Worm (Caenorhabditis elegans): Measurements from ENCODE around the gene F54D10.5.

F54D10.5 gene

ce11 chrII:3786538-3786937 lies 21.4 kb downstream of the F54D10.5 start (continued):
- no peak for TF ChIP-seq F16B12.6 (tag; optimal IDR thresholded peaks at IDR 0.05)
- no peak for TF ChIP-seq aly-2 (tag; optimal IDR thresholded peaks at IDR 0.05)
- no peak for TF ChIP-seq egl-27 (tag; optimal IDR thresholded peaks at IDR 0.05)

DNA sequence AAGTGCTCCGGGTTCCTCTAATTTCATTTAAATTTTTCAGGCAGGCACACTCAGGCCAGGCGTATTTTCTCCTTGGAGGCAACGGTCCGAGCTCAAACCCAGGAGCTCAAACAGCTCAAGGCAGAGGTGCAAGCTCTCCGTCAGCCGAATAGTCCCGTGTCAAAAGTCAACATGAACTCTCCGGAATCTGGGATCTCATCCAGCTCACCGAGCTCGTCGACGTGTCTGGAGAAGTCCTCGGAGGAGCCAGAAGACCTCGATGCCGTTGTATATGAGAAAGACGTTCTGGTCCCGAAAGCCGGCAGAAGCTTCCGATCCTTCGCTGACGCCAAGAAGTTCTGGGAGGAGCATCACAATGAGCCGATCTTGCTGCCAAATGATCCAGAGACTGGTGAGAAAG lies 22.2 kb downstream of the F54D10.5 start:
- no peak for TF ChIP-seq ceh-90 (tag; optimal IDR thresholded peaks at IDR 0.05)
- TF ChIP-seq unc-30 (tag; optimal IDR thresholded peaks at IDR 0.05), result no peak
- no peak for TF ChIP-seq ztf-11 (tag; optimal IDR thresholded peaks at IDR 0.05)
- TF ChIP-seq mab-9 (GFP tag; IDR thresholded peaks at IDR 0.05), result no peak

- TF ChIP-seq grh-1 (GFP tag; IDR thresholded peaks at IDR 0.05), result no peak
- TF ChIP-seq ama-1 (optimal IDR thresholded peaks at IDR 0.05), result no peak
Observed at ce11 chrII:3785257-3785656, 22.7 kb downstream of the F54D10.5 start, which contains the start of gene T24E12.1. Gene T24E12.1, plus strand, starts transcription at chrII:3785557.

DNA sequence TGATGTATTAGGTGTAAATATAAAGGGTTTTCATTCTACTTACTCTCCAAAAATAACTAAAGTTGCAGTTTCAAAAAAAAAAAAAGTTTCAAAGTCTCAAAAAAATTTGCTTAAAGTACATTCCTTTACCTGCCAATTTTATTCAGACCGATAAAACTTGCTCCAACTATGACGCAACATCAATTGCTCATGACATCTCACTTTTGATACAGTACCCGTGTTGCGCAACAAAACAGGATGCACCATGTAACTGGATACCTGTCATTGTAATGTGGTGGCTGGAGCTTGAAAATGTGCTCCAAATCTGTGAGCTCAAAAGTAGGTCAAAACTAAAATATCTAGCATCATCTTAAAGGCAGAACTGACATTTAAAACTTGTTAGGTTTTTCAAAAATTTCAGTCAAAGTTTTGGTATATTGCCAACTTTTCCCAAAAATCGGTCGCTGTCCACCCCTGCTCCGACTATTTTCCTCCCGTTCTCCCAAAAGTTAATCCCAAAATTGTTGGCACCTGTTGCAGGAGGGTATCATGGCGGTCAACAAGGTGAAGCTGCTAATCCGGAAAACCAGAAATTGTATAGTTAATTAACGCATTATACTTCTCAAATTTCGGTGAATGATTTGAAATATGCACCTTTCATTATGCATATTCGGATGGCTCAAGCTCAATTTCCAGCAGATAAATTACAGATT lies 25.5 kb downstream of the F54D10.5 start, which contains the start of gene T24E12.2:
Gene T24E12.2 (plus strand): TSS at position 642 of the 692 bp plus-strand sequence.
- TF ChIP-seq ztf-4 (tag; optimal IDR thresholded peaks at IDR 0.05), result no peak
- no peak for TF ChIP-seq egl-27 (tag; optimal IDR thresholded peaks at IDR 0.05)
- no peak for TF ChIP-seq snpc-4 (tag; optimal IDR thresholded peaks at IDR 0.05)
- TF ChIP-seq fkh-4 (tag; optimal IDR thresholded peaks at IDR 0.05; ENCODE audit: borderline replicate concordance), result no peak
- no peak for TF ChIP-seq unc-130 (tag; optimal IDR thresholded peaks at IDR 0.05)

DNA sequence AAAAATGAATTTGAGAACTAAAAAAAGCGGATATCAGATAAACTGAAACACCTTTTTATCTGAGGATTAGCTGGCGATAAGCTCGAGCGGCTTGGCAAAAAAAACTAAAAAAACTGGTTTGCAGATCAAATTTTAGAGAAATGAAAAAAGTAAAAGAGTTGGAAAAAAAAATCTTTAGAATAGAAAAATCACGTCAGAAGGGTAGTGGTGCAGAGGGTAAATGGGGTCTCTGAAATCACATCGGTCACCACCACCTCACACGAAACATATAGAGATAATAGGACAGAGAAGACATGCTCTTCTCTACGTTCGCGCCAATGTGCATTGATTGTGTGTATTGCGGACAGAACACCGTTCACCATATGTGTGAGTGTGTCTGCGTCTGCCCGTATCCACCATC lies 26.7 kb downstream of the F54D10.5 start:
- TF ChIP-seq efl-1 (optimal IDR thresholded peaks at IDR 0.05) (no peak), efl-1 (GFP tag; optimal IDR thresholded peaks at IDR 0.05 in 1 of 2) (peak in 1 of 2 experiments; percentile 67), zip-4 (GFP tag; optimal IDR thresholded peaks at IDR 0.05) (no peak)

- TF ChIP-seq unc-86 (tag; optimal IDR thresholded peaks at IDR 0.05), result no peak
- TF ChIP-seq ceh-90 (tag; optimal IDR thresholded peaks at IDR 0.05), result no peak
- no peak for TF ChIP-seq elt-2 (tag; optimal IDR thresholded peaks at IDR 0.05)
- no peak for TF ChIP-seq nhr-76 (tag; optimal IDR thresholded peaks at IDR 0.05)
- TF ChIP-seq lin-14 (GFP tag; optimal IDR thresholded peaks at IDR 0.05), result no peak
- no peak for TF ChIP-seq pqm-1 (tag; optimal IDR thresholded peaks at IDR 0.05)
- TF ChIP-seq C34B4.2 (tag; optimal IDR thresholded peaks at IDR 0.05), result no peak
- TF ChIP-seq pax-3 (tag; optimal IDR thresholded peaks at IDR 0.05), result no peak
- TF ChIP-seq zag-1 (tag; optimal IDR thresholded peaks at IDR 0.05), result no peak
- TF ChIP-seq isw-1 (GFP tag; IDR thresholded peaks at IDR 0.05), result no peak
- TF ChIP-seq unc-98 (GFP tag; IDR thresholded peaks at IDR 0.05), result no peak
- TF ChIP-seq xbp-1 (tag; optimal IDR thresholded peaks at IDR 0.05), result no peak
- no peak for TF ChIP-seq nhr-20 (tag; optimal IDR thresholded peaks at IDR 0.05)
- TF ChIP-seq snu-23 (GFP tag; optimal IDR thresholded peaks at IDR 0.05), result no peak
- no peak for TF ChIP-seq dpl-1 (GFP tag; optimal IDR thresholded peaks at IDR 0.05)
- no peak for TF ChIP-seq efl-1 (optimal IDR thresholded peaks at IDR 0.05)
- no peak for TF ChIP-seq efl-1 (GFP tag; optimal IDR thresholded peaks at IDR 0.05 in 1 of 2)
- no peak for TF ChIP-seq fkh-8 (tag; optimal IDR thresholded peaks at IDR 0.05)
Observed at ce11 chrII:3779463-3779862, 28.5 kb downstream of the F54D10.5 start, which contains the start of gene T24E12.11. Gene T24E12.11, minus strand, starts transcription at chrII:3779563.

ce11 chrII:3777802-3778201 lies 30.2 kb downstream of the F54D10.5 start:
- TF ChIP-seq zip-4 (GFP tag; optimal IDR thresholded peaks at IDR 0.05), result no peak
- no peak for TF ChIP-seq swsn-7 (tag; optimal IDR thresholded peaks at IDR 0.05)
- TF ChIP-seq fkh-8 (tag; optimal IDR thresholded peaks at IDR 0.05), result peak; percentile 51
- no peak for TF ChIP-seq sox-4 (tag; optimal IDR thresholded peaks at IDR 0.05)
- no peak for TF ChIP-seq efl-3 (GFP tag; optimal IDR thresholded peaks at IDR 0.05)
- TF ChIP-seq nhr-47 (tag; optimal IDR thresholded peaks at IDR 0.05), result peak; percentile 1
- peak; percentile 35 for TF ChIP-seq nhr-71 (tag; optimal IDR thresholded peaks at IDR 0.05)
- no peak for TF ChIP-seq snu-23 (GFP tag; optimal IDR thresholded peaks at IDR 0.05)
- peak; percentile 36 for TF ChIP-seq fkh-10 (GFP tag; optimal IDR thresholded peaks at IDR 0.05)
- peak; percentile 79 for TF ChIP-seq ceh-8 (GFP tag; optimal IDR thresholded peaks at IDR 0.05)
